Worm (Caenorhabditis elegans): ENCODE measurements around the gene gpa-18.

DNA sequence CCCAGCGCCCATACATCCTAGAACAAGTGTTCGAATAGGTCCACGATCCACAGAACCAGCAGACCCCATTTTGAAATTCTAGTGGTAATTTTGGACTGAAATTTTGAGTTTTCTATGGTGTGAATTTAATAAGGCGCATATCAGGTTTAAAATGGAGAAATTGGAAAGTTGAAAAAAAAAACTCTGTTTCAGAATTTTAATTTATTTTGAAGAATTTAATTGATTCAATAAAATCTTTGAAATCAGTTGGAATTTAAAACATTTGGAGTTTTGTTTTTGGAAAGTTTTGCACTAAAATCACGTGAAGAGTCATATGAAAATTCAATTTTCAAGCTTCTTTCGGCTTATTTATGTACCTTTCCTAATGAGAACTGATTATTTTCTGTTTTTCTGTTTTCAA lies at the start of gene gpa-18:
- TF ChIP-seq klf-2 (GFP tag; conservative IDR thresholded peaks at IDR 0.05) (no peak), ref-1 (GFP tag; conservative IDR thresholded peaks at IDR 0.05) (no peak)
